Fruit fly (Drosophila melanogaster) whole organism, adult: Measurements from ENCODE around the gene Ripalpha.

Experiments
- Clk ChIP-seq: fragments of 200-800 bp; sonication (Bioruptor generic); optimal IDR thresholded peaks from 2 replicates; lab custom pipeline; 2017; ENCODE audit warnings: missing biosample characterization, missing genetic modification characterization
- kay ChIP-seq: fragments of 200-800 bp; sonication (Bioruptor generic); peaks from one replicate; lab custom pipeline; 2016; ENCODE audit warnings: missing biosample characterization, missing genetic modification characterization, borderline replicate concordance

- no peak for TF ChIP-seq Clk
- TF ChIP-seq kay (GFP tag; lab: Kevin White, UChicago), result no peak
These were observed 5.9 kb upstream of the Ripalpha start, which contains the start of gene Snx17 for dm6 chr2L:10206633-10207162.
